Worm (Caenorhabditis elegans) whole organism, L1 larva: ENCODE results near the gene T24C4.2.

Experiments used
- C16A3.4 ChIP-seq: fragments of 150-350 bp; optimal IDR thresholded peaks from 2 replicates; lab custom pipeline; 2014; ENCODE audit warnings: missing biosample characterization, missing genetic modification characterization
- Y116A8C.19 ChIP-seq: sonication (generic microtip); optimal IDR thresholded peaks from 2 replicates; lab custom pipeline; 2016; ENCODE audit warnings: missing compliant biosample characterization, missing genetic modification characterization, borderline replicate concordance
- alr-1 ChIP-seq: fragments of 200-800 bp; sonication (Bioruptor generic); optimal IDR thresholded peaks from 2 replicates; lab custom pipeline; 2018; ENCODE audit warnings: borderline replicate concordance, mild to moderate bottlenecking, missing genetic modification characterization, missing compliant biosample characterization
- aly-2 ChIP-seq: fragments of 150-350 bp; optimal IDR thresholded peaks from 2 replicates; lab custom pipeline; 2014; ENCODE audit warnings: missing biosample characterization, missing genetic modification characterization
- ama-1 ChIP-seq: fragments of 150-350 bp; optimal IDR thresholded peaks from 2 replicates; lab custom pipeline; 2014
- ceh-8 ChIP-seq: fragments of 200-800 bp; sonication (Bioruptor generic); optimal IDR thresholded peaks from 2 replicates; lab custom pipeline; 2018; ENCODE audit warnings: mild to moderate bottlenecking, missing genetic modification characterization, moderate library complexity, missing compliant biosample characterization
- ceh-82 ChIP-seq, 3 experiments: fragments of 150-350 bp in 1 of 3; sonication (generic microtip) in 2 of 3; optimal IDR thresholded peaks; 2 replicates each; lab custom pipeline; 2014 to 2017; ENCODE audit warnings: missing biosample characterization in 3 of 3, missing genetic modification characterization in 3 of 3
- dsc-1 ChIP-seq: sonication (generic microtip); optimal IDR thresholded peaks from 2 replicates; lab custom pipeline; 2016; ENCODE audit warnings: mild to moderate bottlenecking, missing genetic modification characterization, missing compliant biosample characterization
- efl-1 ChIP-seq, 4 experiments: fragments of 150-350 bp; optimal IDR thresholded peaks in 3 of 4; peaks in 1 of 4; 1 replicate in 1 of 4; 2 replicates in 3 of 4; lab custom pipeline; 2014; ENCODE audit warnings: missing biosample characterization in 2 of 4, missing genetic modification characterization in 2 of 4, missing genetic modification reagents in 2 of 4
- efl-3 ChIP-seq: fragments of 200-800 bp; sonication (Bioruptor generic); optimal IDR thresholded peaks from 2 replicates; lab custom pipeline; 2018; ENCODE audit warnings: mild to moderate bottlenecking, missing genetic modification characterization, missing compliant biosample characterization
- egl-13 ChIP-seq: sonication (generic microtip); optimal IDR thresholded peaks from 2 replicates; lab custom pipeline; 2016; ENCODE audit warnings: missing genotype, missing genetic modification reagents, missing genetic modification characterization, missing compliant biosample characterization
- elt-2 ChIP-seq: sonication (generic microtip); optimal IDR thresholded peaks from 2 replicates; lab custom pipeline; 2016; ENCODE audit warnings: missing genetic modification characterization, mild to moderate bottlenecking, inconsistent platforms, missing compliant biosample characterization, missing genetic modification reagents
- fkh-10 ChIP-seq: sonication (generic microtip); optimal IDR thresholded peaks from 2 replicates; lab custom pipeline; 2017; ENCODE audit warnings: missing biosample characterization, missing genetic modification reagents, missing genetic modification characterization
- fkh-4 ChIP-seq: sonication (generic microtip); optimal IDR thresholded peaks from 2 replicates; lab custom pipeline; 2016; ENCODE audit warnings: missing compliant biosample characterization, missing genetic modification characterization, borderline replicate concordance
- fkh-8 ChIP-seq: sonication (generic microtip); optimal IDR thresholded peaks from 2 replicates; lab custom pipeline; 2016; ENCODE audit warnings: mild to moderate bottlenecking, missing genetic modification characterization, missing compliant biosample characterization
- fos-1 ChIP-seq: fragments of 150-350 bp; optimal IDR thresholded peaks from 2 replicates; lab custom pipeline; 2014; ENCODE audit warnings: missing biosample characterization, missing genetic modification characterization
- grh-1 ChIP-seq: fragments of 200-800 bp; sonication (Bioruptor generic); IDR thresholded peaks from 2 replicates; pipeline ENCODE4 v1.3.6; 2022; ENCODE audit warnings: missing genetic modification reagents, missing genetic modification characterization, missing compliant biosample characterization
- hlh-17 ChIP-seq: fragments of 200-800 bp; sonication (Bioruptor generic); optimal IDR thresholded peaks from 2 replicates; lab custom pipeline; 2018; ENCODE audit warnings: missing genetic modification characterization, mild to moderate bottlenecking, missing compliant biosample characterization, moderate library complexity, borderline replicate concordance
- hlh-4 ChIP-seq: sonication (generic microtip); optimal IDR thresholded peaks from 2 replicates; lab custom pipeline; 2016; ENCODE audit warnings: mild to moderate bottlenecking, missing genetic modification characterization, missing compliant biosample characterization
- hpl-2 ChIP-seq: fragments of 150-350 bp; optimal IDR thresholded peaks from 2 replicates; lab custom pipeline; 2014; ENCODE audit warnings: missing biosample characterization, missing genetic modification reagents, missing genetic modification characterization
- irx-1 ChIP-seq: sonication (generic microtip); optimal IDR thresholded peaks from 2 replicates; lab custom pipeline; 2016; ENCODE audit warnings: missing genetic modification characterization, missing compliant biosample characterization
- isw-1 ChIP-seq: fragments of 200-800 bp; sonication (Bioruptor generic); IDR thresholded peaks from 2 replicates; pipeline ENCODE4 v1.3.6; 2022; ENCODE audit warnings: missing genetic modification characterization, missing compliant biosample characterization
- lir-3 ChIP-seq: sonication (generic microtip); optimal IDR thresholded peaks from 2 replicates; lab custom pipeline; 2016; ENCODE audit warnings: mild to moderate bottlenecking, missing genetic modification characterization, moderate library complexity, missing compliant biosample characterization; ENCODE audit not compliant: poor library complexity
- lsy-2 ChIP-seq, 2 experiments: fragments of 150-350 bp; optimal IDR thresholded peaks; 2 replicates each; lab custom pipeline; 2014; ENCODE audit warnings: missing biosample characterization in 2 of 2, missing genetic modification characterization in 2 of 2
- mab-9 ChIP-seq: fragments of 200-800 bp; sonication (Bioruptor generic); IDR thresholded peaks from 2 replicates; pipeline ENCODE4 v1.3.6; 2022; ENCODE audit warnings: missing genetic modification reagents, missing genetic modification characterization, missing compliant biosample characterization
- mef-2 ChIP-seq: fragments of 150-350 bp; optimal IDR thresholded peaks from 2 replicates; lab custom pipeline; 2014; ENCODE audit warnings: missing biosample characterization, missing genetic modification characterization
- mep-1 ChIP-seq: fragments of 150-350 bp; optimal IDR thresholded peaks from 2 replicates; lab custom pipeline; 2014; ENCODE audit warnings: missing biosample characterization, missing genetic modification characterization
- nhr-11 ChIP-seq: fragments of 150-350 bp; optimal IDR thresholded peaks from 2 replicates; lab custom pipeline; 2014; ENCODE audit warnings: missing biosample characterization, missing genetic modification characterization
- nhr-12 ChIP-seq: sonication (generic microtip); optimal IDR thresholded peaks from 2 replicates; lab custom pipeline; 2017; ENCODE audit warnings: missing biosample characterization, missing genetic modification characterization
- nhr-19 ChIP-seq: fragments of 200-800 bp; sonication (Bioruptor generic); conservative IDR thresholded peaks from 2 replicates; pipeline ENCODE4 v1.3.6; 2022; ENCODE audit warnings: missing genetic modification characterization, missing compliant biosample characterization
- nhr-47 ChIP-seq: sonication (generic microtip); optimal IDR thresholded peaks from 2 replicates; lab custom pipeline; 2016; ENCODE audit warnings: mild to moderate bottlenecking, missing genetic modification characterization, moderate library complexity, missing compliant biosample characterization
- pqm-1 ChIP-seq: sonication (generic microtip); optimal IDR thresholded peaks from 3 replicates; lab custom pipeline; 2017; ENCODE audit warnings: missing biosample characterization, missing genetic modification characterization
- rnt-1 ChIP-seq: sonication (generic microtip); optimal IDR thresholded peaks from 2 replicates; lab custom pipeline; 2016; ENCODE audit warnings: mild to moderate bottlenecking, missing genetic modification characterization, moderate library complexity, missing compliant biosample characterization
- skn-1 ChIP-seq: fragments of 150-350 bp; optimal IDR thresholded peaks from 2 replicates; lab custom pipeline; 2014; ENCODE audit warnings: missing biosample characterization, missing genetic modification characterization
- snpc-4 ChIP-seq: fragments of 150-350 bp; optimal IDR thresholded peaks from 2 replicates; lab custom pipeline; 2014; ENCODE audit warnings: missing biosample characterization, missing genetic modification characterization
- snu-23 ChIP-seq: sonication (generic microtip); optimal IDR thresholded peaks from 2 replicates; lab custom pipeline; 2016; ENCODE audit warnings: missing genetic modification characterization, missing compliant biosample characterization
- sox-4 ChIP-seq: sonication (generic microtip); optimal IDR thresholded peaks from 2 replicates; lab custom pipeline; 2016; ENCODE audit warnings: missing genetic modification characterization, missing compliant biosample characterization
- tlp-1 ChIP-seq: fragments of 150-350 bp; optimal IDR thresholded peaks from 2 replicates; lab custom pipeline; 2014; ENCODE audit warnings: missing biosample characterization, missing genetic modification characterization
- unc-62 ChIP-seq: fragments of 150-350 bp; optimal IDR thresholded peaks from 2 replicates; lab custom pipeline; 2014; ENCODE audit warnings: missing biosample characterization, missing genetic modification reagents, missing genetic modification characterization
- unc-86 ChIP-seq: sonication (generic microtip); optimal IDR thresholded peaks from 2 replicates; lab custom pipeline; 2016; ENCODE audit warnings: missing genetic modification characterization, missing compliant biosample characterization
- unc-98 ChIP-seq: fragments of 200-800 bp; sonication (Bioruptor generic); IDR thresholded peaks from 2 replicates; pipeline ENCODE4 v1.3.6; 2022; ENCODE audit warnings: missing genetic modification characterization, missing compliant biosample characterization
- zag-1 ChIP-seq: fragments of 150-350 bp; optimal IDR thresholded peaks from 2 replicates; lab custom pipeline; 2014; ENCODE audit warnings: missing biosample characterization, missing genetic modification characterization
- ztf-4 ChIP-seq: fragments of 150-350 bp; optimal IDR thresholded peaks from 2 replicates; lab custom pipeline; 2014; ENCODE audit warnings: missing biosample characterization, missing genetic modification characterization

T24C4.2 gene

DNA sequence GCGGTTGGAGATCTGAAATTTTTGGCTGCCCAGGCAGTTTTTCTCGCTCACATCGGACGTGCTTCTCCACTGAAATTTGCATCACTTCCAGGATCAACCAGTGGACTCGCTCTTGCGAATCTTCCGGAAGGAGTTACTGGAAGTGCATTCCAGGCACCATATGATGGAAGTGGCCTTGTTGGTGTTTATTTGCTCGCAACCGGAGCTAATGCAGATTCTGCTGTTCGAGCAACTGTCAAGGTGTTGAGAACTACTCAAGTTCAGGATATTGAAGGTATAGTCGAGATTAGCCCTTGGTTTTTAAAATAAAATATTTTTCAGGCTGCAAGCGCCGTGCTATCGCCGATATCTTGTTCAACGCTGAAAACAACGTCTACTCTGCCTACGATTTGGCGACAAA lies 11.1 kb upstream of the T24C4.2 start:
- no peak for TF ChIP-seq hlh-17 (GFP tag; lab: Kevin White, UChicago)
- TF ChIP-seq efl-1 (optimal IDR thresholded peaks at IDR 0.05; lab: Kevin White, UChicago), result no peak
- peak in 1 of 2 experiments; percentile 57 for TF ChIP-seq efl-1 (GFP tag; optimal IDR thresholded peaks at IDR 0.05 in 1 of 2; lab: Kevin White, UChicago)

ce11 chrIII:879634-880033 lies 9.9 kb upstream of the T24C4.2 start, which contains the start of the genes T24C4.5 and ucr-2.3:
Gene T24C4.5 (minus strand): TSS chrIII:879734.
Gene ucr-2.3 (plus strand): TSS chrIII:879860.
- TF ChIP-seq ztf-4 (no peak), aly-2 (no peak), efl-3 (GFP tag; lab: Kevin White, UChicago) (no peak), mep-1 (tag; lab: Kevin White, UChicago) (no peak), tlp-1 (tag; lab: Kevin White, UChicago) (no peak), elt-2 (tag; lab: Kevin White, UChicago) (no peak), ama-1 (lab: Kevin White, UChicago) (no peak), hlh-4 (tag; lab: Kevin White, UChicago) (no peak), hpl-2 (GFP tag; lab: Kevin White, UChicago) (no peak), alr-1 (tag; lab: Kevin White, UChicago) (no peak), mef-2 (tag; lab: Kevin White, UChicago) (no peak), isw-1 (GFP tag; lab: Robert Waterston, UW) (no peak), lir-3 (tag; lab: Kevin White, UChicago) (no peak), fos-1 (tag; lab: Kevin White, UChicago) (no peak)

DNA sequence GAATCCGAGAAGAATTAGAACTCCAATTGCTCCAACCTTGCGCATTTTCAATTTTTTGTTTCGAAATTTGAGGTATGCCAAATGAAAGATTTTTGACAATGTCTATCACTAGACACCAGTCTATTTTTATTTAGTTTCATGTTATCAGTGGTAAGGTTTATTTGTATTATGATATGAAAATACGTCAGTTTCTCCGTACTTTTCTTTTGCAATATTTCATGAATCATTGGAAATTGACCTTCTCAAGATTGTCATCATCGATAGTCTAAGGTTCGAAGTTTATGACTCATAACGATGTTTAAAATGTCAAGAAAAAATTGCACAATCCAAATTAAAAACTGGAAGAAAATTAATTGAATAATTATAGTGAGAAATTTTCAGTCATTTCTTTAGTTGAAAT lies 3.7 kb upstream of the T24C4.2 start, which contains the start of gene clc-19:
clc-19 (minus strand) TSS at position 135 of the 400 bp plus-strand sequence.
- TF ChIP-seq nhr-12 (tag; lab: Kevin White, UChicago) (no peak), skn-1 (tag; lab: Kevin White, UChicago) (no peak), hlh-17 (GFP tag; lab: Kevin White, UChicago) (no peak), rnt-1 (tag; lab: Kevin White, UChicago) (no peak), pqm-1 (tag; lab: Kevin White, UChicago) (no peak), tlp-1 (tag; lab: Kevin White, UChicago) (no peak)

DNA sequence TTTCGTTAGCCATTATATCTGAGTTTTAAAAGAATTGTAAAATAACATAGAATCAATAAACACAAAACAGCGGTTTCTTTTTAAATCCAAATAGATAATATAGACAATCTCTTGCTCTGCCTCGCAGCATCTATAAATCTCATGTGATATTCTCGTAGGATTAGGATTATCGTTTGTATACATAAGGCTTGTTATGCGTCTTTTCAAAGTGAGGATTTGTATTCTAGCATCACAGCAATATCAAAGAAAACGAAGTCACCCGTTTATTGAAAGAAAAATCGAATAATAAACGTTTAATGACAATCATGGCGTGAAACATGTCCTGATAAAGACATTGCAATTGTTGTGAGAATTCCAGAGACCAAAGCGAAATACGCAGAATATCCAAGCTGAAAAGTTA lies 2.6 kb upstream of the T24C4.2 start, which contains the start of the genes T24C4.3 and clc-20:
T24C4.3 (minus strand) TSS at position 101 of the 400 bp plus-strand sequence.
clc-20 (plus strand) TSS at position 211 of the 400 bp plus-strand sequence.
- no peak for TF ChIP-seq lsy-2 (tag; optimal IDR thresholded peaks at IDR 0.05; lab: Kevin White, UChicago)
- no peak for TF ChIP-seq nhr-19
- TF ChIP-seq fkh-10 (GFP tag; lab: Kevin White, UChicago), result no peak
- no peak for TF ChIP-seq alr-1 (tag; lab: Kevin White, UChicago)
- TF ChIP-seq unc-62 (GFP tag; lab: Kevin White, UChicago), result no peak
- TF ChIP-seq fkh-8 (tag; lab: Kevin White, UChicago), result peak; percentile 23
- TF ChIP-seq mab-9 (GFP tag; lab: Robert Waterston, UW), result no peak
- peak; percentile 72 for TF ChIP-seq dsc-1 (tag; lab: Kevin White, UChicago)
- TF ChIP-seq ceh-8 (GFP tag; lab: Kevin White, UChicago), result no peak
- no peak for TF ChIP-seq irx-1
- TF ChIP-seq fkh-4 (tag; lab: Kevin White, UChicago), result no peak
- TF ChIP-seq C16A3.4, result no peak
- no peak for TF ChIP-seq fos-1 (tag; lab: Kevin White, UChicago)
- no peak for TF ChIP-seq hlh-17 (GFP tag; lab: Kevin White, UChicago)
- TF ChIP-seq sox-4, result peak; percentile 28

DNA sequence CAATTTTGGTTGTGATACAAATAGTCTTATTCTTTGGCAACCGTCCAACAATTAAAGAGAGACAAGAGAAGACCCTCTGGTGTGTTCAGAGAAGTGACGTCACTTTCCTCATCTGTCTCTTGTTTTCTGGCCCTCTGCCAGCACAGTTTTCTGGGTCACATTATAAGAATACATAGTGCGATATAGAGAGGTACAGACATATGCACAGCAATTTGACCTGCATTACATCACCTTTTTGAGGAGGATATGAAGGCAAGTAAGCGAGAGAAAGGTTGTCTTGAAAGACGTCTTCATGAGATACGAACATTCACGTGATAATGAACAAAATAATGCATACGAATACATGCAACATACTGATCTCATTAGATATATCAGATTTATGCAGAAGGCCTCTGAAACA lies 786 bp upstream of the T24C4.2 start:
- TF ChIP-seq unc-98 (GFP tag; lab: Robert Waterston, UW) (no peak), sox-4 (no peak), nhr-11 (no peak), snu-23 (GFP tag; lab: Kevin White, UChicago) (no peak), nhr-47 (tag; lab: Kevin White, UChicago) (no peak), Y116A8C.19 (no peak), efl-1 (optimal IDR thresholded peaks at IDR 0.05; lab: Kevin White, UChicago) (no peak), efl-1 (GFP tag; optimal IDR thresholded peaks at IDR 0.05 in 1 of 2; lab: Kevin White, UChicago) (no peak), grh-1 (GFP tag; lab: Robert Waterston, UW) (no peak), unc-86 (tag; lab: Kevin White, UChicago) (no peak), rnt-1 (tag; lab: Kevin White, UChicago) (no peak), snpc-4 (tag; lab: Kevin White, UChicago) (no peak), fkh-10 (GFP tag; lab: Kevin White, UChicago) (no peak), nhr-12 (tag; lab: Kevin White, UChicago) (no peak), efl-3 (GFP tag; lab: Kevin White, UChicago) (no peak), egl-13 (tag; lab: Kevin White, UChicago) (no peak), ceh-82 (tag; optimal IDR thresholded peaks at IDR 0.05; lab: Kevin White, UChicago) (no peak), fos-1 (tag; lab: Kevin White, UChicago) (no peak), zag-1 (tag; lab: Kevin White, UChicago) (no peak)
- TF ChIP-seq, all 84 proteins: peak for 0
